Worm (Caenorhabditis elegans) whole organism, L3 larva: ENCODE results near the gene Y46D2A.2.

Experiments used
- ceh-82 ChIP-seq: fragments of 150-350 bp; optimal IDR thresholded peaks from 2 replicates; lab custom pipeline; 2014; ENCODE audit warnings: missing biosample characterization, missing genetic modification characterization
- nhr-77 ChIP-seq: fragments of 150-350 bp; optimal IDR thresholded peaks from 2 replicates; lab custom pipeline; 2014; ENCODE audit warnings: missing biosample characterization, missing genetic modification characterization

DNA sequence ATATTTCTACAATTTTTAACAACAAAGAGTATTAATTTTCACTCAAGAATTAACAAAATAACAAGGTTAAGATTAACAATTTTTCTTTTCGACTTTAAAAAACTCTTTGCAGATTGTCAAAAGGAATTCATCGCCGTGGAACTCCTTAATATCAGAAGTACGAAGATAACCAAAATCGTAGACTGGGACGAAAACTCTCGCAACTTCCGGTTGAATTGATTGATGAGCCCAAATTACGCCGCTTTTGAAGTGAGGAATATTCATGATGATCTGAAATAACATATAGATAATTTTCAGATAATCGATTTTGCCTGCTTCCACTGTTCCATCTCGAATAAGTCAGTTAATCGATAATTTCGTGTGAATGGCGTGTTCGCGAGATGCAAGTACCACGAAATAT lies 20.6 kb upstream of the Y46D2A.2 start, which contains the start of gene F14D2.15:
- no peak for TF ChIP-seq ceh-82 (tag; lab: Kevin White, UChicago)
- no peak for TF ChIP-seq nhr-77 (tag; lab: Kevin White, UChicago)
